Worm (Caenorhabditis elegans) whole organism, L3 larva: ENCODE results near the gene T20D4.10.

Experiments used
- aly-2 ChIP-seq: fragments of 150-350 bp; optimal IDR thresholded peaks from 2 replicates; lab custom pipeline; 2014; ENCODE audit warnings: missing biosample characterization, missing genetic modification characterization
- snpc-4 ChIP-seq: fragments of 150-350 bp; optimal IDR thresholded peaks from 2 replicates; lab custom pipeline; 2014; ENCODE audit warnings: missing biosample characterization, missing genetic modification characterization
- unc-39 ChIP-seq: sonication (generic microtip); optimal IDR thresholded peaks from 4 replicates; lab custom pipeline; 2017; ENCODE audit warnings: missing biosample characterization, missing genetic modification characterization

- no peak for TF ChIP-seq unc-39
- TF ChIP-seq aly-2: no peak
- no peak for TF ChIP-seq snpc-4 (tag; lab: Kevin White, UChicago)
Observed at ce11 chrV:3424341-3424740, 24.3 kb downstream of the T20D4.10 start, which contains the start of gene srab-21.
